Worm (Caenorhabditis elegans) whole organism, L4 larva: ENCODE measurements around the gene garr-1.

Experiments used
- F37D6.2 ChIP-seq: sonication (generic microtip); optimal IDR thresholded peaks from 2 replicates; lab custom pipeline; 2016; ENCODE audit warnings: mild to moderate bottlenecking, missing genetic modification characterization, missing compliant biosample characterization
- F44E2.7 ChIP-seq: fragments of 200-800 bp; sonication (Bioruptor generic); IDR thresholded peaks from 2 replicates; pipeline ENCODE4 v2.1.2; 2022; ENCODE audit warnings: missing genetic modification characterization, missing compliant biosample characterization
- R02D3.7 ChIP-seq: fragments of 150-350 bp; sonication (generic microtip); optimal IDR thresholded peaks from 3 replicates; lab custom pipeline; 2014; ENCODE audit warnings: missing biosample characterization, missing genetic modification characterization
- T20F7.1 ChIP-seq: fragments of 200-800 bp; sonication (Bioruptor generic); optimal IDR thresholded peaks from 2 replicates; lab custom pipeline; 2018; ENCODE audit warnings: mild to moderate bottlenecking, missing genetic modification characterization, missing compliant biosample characterization
- T26A8.4 ChIP-seq: fragments of 200-800 bp; sonication (Bioruptor generic); IDR thresholded peaks from 2 replicates; pipeline ENCODE4 v1.3.6; 2022; ENCODE audit warnings: missing genetic modification characterization, missing compliant biosample characterization
- Y5F2A.4 ChIP-seq: fragments of 200-800 bp; sonication (Bioruptor generic); optimal IDR thresholded peaks from 2 replicates; lab custom pipeline; 2018; ENCODE audit warnings: mild to moderate bottlenecking, missing genetic modification characterization, missing compliant biosample characterization
- ZK337.2 ChIP-seq: fragments of 200-800 bp; sonication (Bioruptor generic); IDR thresholded peaks from 2 replicates; pipeline ENCODE4 v1.3.6; 2022; ENCODE audit warnings: missing genetic modification reagents, missing genetic modification characterization, missing compliant biosample characterization
- aha-1 ChIP-seq: fragments of 150-350 bp; peaks from one replicate; lab custom pipeline; 2014; ENCODE audit warnings: missing biosample characterization, missing genetic modification characterization
- aly-2 ChIP-seq: sonication (generic microtip); optimal IDR thresholded peaks from 2 replicates; lab custom pipeline; 2018; ENCODE audit warnings: missing biosample characterization, missing genetic modification characterization
- ama-1 ChIP-seq: fragments of 150-350 bp; optimal IDR thresholded peaks from 2 replicates; lab custom pipeline; 2014; ENCODE audit warnings: inconsistent platforms, mixed read lengths
- ceh-20 ChIP-seq: fragments of 200-800 bp; sonication (Bioruptor generic); IDR thresholded peaks from 2 replicates; pipeline ENCODE4 v1.3.6; 2022; ENCODE audit warnings: missing genetic modification reagents, missing genetic modification characterization, missing compliant biosample characterization
- ceh-28 ChIP-seq: fragments of 150-350 bp; optimal IDR thresholded peaks from 2 replicates; lab custom pipeline; 2014; ENCODE audit warnings: missing biosample characterization, missing genetic modification reagents, missing genetic modification characterization
- ceh-44 ChIP-seq: fragments of 200-800 bp; sonication (Bioruptor generic); IDR thresholded peaks from 2 replicates; pipeline ENCODE4 v1.3.6; 2022; ENCODE audit warnings: missing genetic modification reagents, missing genetic modification characterization, missing compliant biosample characterization
- ceh-62 ChIP-seq: sonication (generic microtip); optimal IDR thresholded peaks from 2 replicates; lab custom pipeline; 2017; ENCODE audit warnings: missing biosample characterization, missing genetic modification characterization
- ctbp-1 ChIP-seq: fragments of 200-800 bp; sonication (Bioruptor generic); IDR thresholded peaks from 2 replicates; pipeline ENCODE4 v1.3.6; 2022; ENCODE audit warnings: missing genetic modification reagents, missing genetic modification characterization, missing compliant biosample characterization
- daf-12 ChIP-seq: fragments of 150-350 bp; optimal IDR thresholded peaks from 2 replicates; lab custom pipeline; 2014; ENCODE audit warnings: missing biosample characterization, missing genetic modification reagents, missing genetic modification characterization
- daf-19 ChIP-seq: fragments of 200-800 bp; sonication (Bioruptor generic); conservative IDR thresholded peaks from 2 replicates; pipeline ENCODE4 v1.3.6; 2022; ENCODE audit warnings: missing genetic modification characterization, missing compliant biosample characterization
- dmd-9 ChIP-seq: fragments of 200-800 bp; sonication (Bioruptor generic); IDR thresholded peaks from 2 replicates; pipeline ENCODE4 v1.3.6; 2022; ENCODE audit warnings: missing genetic modification reagents, missing genetic modification characterization, missing compliant biosample characterization
- dpl-1 ChIP-seq: fragments of 150-350 bp; optimal IDR thresholded peaks from 2 replicates; lab custom pipeline; 2014; ENCODE audit warnings: missing biosample characterization, missing genetic modification reagents, missing genetic modification characterization
- egl-27 ChIP-seq: sonication (generic microtip); optimal IDR thresholded peaks from 3 replicates; lab custom pipeline; 2017; ENCODE audit warnings: missing biosample characterization, missing genetic modification reagents, missing genetic modification characterization
- egl-43 ChIP-seq: fragments of 200-800 bp; sonication (Bioruptor generic); IDR thresholded peaks from 2 replicates; pipeline ENCODE4 v1.3.6; 2022; ENCODE audit warnings: missing genetic modification reagents, missing genetic modification characterization, missing compliant biosample characterization
- fkh-10 ChIP-seq: fragments of 150-350 bp; optimal IDR thresholded peaks from 2 replicates; lab custom pipeline; 2014; ENCODE audit warnings: missing biosample characterization, missing genetic modification reagents, missing genetic modification characterization
- hif-1 ChIP-seq, 2 experiments: sonication (generic microtip); optimal IDR thresholded peaks; 2 replicates each; lab custom pipeline; 2016 to 2017; ENCODE audit warnings: missing compliant biosample characterization in 2 of 2, missing genetic modification characterization in 2 of 2, missing genetic modification reagents in 2 of 2, missing genotype in 2 of 2, mild to moderate bottlenecking in 1 of 2
- hlh-11 ChIP-seq: fragments of 200-800 bp; sonication (Bioruptor generic); optimal IDR thresholded peaks from 2 replicates; lab custom pipeline; 2018; ENCODE audit warnings: mild to moderate bottlenecking, missing genetic modification characterization, missing compliant biosample characterization
- jun-1 ChIP-seq: fragments of 150-350 bp; optimal IDR thresholded peaks from 2 replicates; lab custom pipeline; 2014; ENCODE audit warnings: missing biosample characterization, missing genetic modification reagents, missing genetic modification characterization
- lim-7 ChIP-seq: fragments of 200-800 bp; sonication (Bioruptor generic); IDR thresholded peaks from 2 replicates; pipeline ENCODE4 v1.3.6; 2022; ENCODE audit warnings: missing genetic modification characterization, missing compliant biosample characterization
- lin-13 ChIP-seq: fragments of 150-350 bp; optimal IDR thresholded peaks from 2 replicates; lab custom pipeline; 2014; ENCODE audit warnings: missing biosample characterization, missing genetic modification reagents, missing genetic modification characterization
- lin-29 ChIP-seq: fragments of 200-800 bp; sonication (Bioruptor generic); IDR thresholded peaks from 2 replicates; pipeline ENCODE4 v1.3.6; 2022; ENCODE audit warnings: missing genetic modification reagents, missing genetic modification characterization, missing compliant biosample characterization
- lin-39 ChIP-seq: fragments of 150-350 bp; optimal IDR thresholded peaks from 2 replicates; lab custom pipeline; 2014; ENCODE audit warnings: missing biosample characterization, missing genetic modification reagents, missing genetic modification characterization
- lir-3 ChIP-seq: sonication (generic microtip); optimal IDR thresholded peaks from 2 replicates; lab custom pipeline; 2016; ENCODE audit warnings: mild to moderate bottlenecking, missing genetic modification characterization, missing compliant biosample characterization
- madf-5 ChIP-seq, 2 experiments: fragments of 200-800 bp; sonication (Bioruptor generic); IDR thresholded peaks; 2 replicates each; pipeline ENCODE4 v1.3.6; 2022; ENCODE audit warnings: missing compliant biosample characterization in 2 of 2, missing genetic modification characterization in 2 of 2
- mdt-29 ChIP-seq: fragments of 200-800 bp; sonication (Bioruptor generic); IDR thresholded peaks from 2 replicates; pipeline ENCODE4 v1.3.6; 2022; ENCODE audit warnings: missing genetic modification reagents, missing genetic modification characterization, missing compliant biosample characterization
- mep-1 ChIP-seq: fragments of 150-350 bp; sonication (generic microtip); optimal IDR thresholded peaks from 3 replicates; lab custom pipeline; 2014; ENCODE audit warnings: missing biosample characterization, missing genetic modification characterization
- mes-2 ChIP-seq: sonication (generic microtip); optimal IDR thresholded peaks from 2 replicates; lab custom pipeline; 2016; ENCODE audit warnings: missing genotype, mild to moderate bottlenecking, missing genetic modification characterization, missing compliant biosample characterization; ENCODE audit not compliant: poor library complexity, severe bottlenecking
- mxl-3 ChIP-seq: fragments of 200-800 bp; sonication (Bioruptor generic); optimal IDR thresholded peaks from 2 replicates; lab custom pipeline; 2018; ENCODE audit warnings: mild to moderate bottlenecking, missing genetic modification characterization, missing compliant biosample characterization
- nhr-10 ChIP-seq: fragments of 150-350 bp; optimal IDR thresholded peaks from 2 replicates; lab custom pipeline; 2014; ENCODE audit warnings: missing biosample characterization, missing genetic modification characterization
- nhr-102 ChIP-seq: sonication (generic microtip); optimal IDR thresholded peaks from 2 replicates; lab custom pipeline; 2016; ENCODE audit warnings: mild to moderate bottlenecking, missing genetic modification characterization, moderate library complexity, missing compliant biosample characterization
- nhr-11 ChIP-seq: fragments of 150-350 bp; optimal IDR thresholded peaks from 2 replicates; lab custom pipeline; 2014; ENCODE audit warnings: missing biosample characterization, missing genetic modification characterization
- nhr-111 ChIP-seq: fragments of 200-800 bp; sonication (Bioruptor generic); optimal IDR thresholded peaks from 2 replicates; lab custom pipeline; 2018; ENCODE audit warnings: mild to moderate bottlenecking, missing genetic modification characterization, missing compliant biosample characterization
- nhr-28 ChIP-seq: fragments of 150-350 bp; optimal IDR thresholded peaks from 2 replicates; lab custom pipeline; 2014; ENCODE audit warnings: missing biosample characterization, missing genetic modification characterization
- nhr-48 ChIP-seq: sonication (generic microtip); optimal IDR thresholded peaks from 2 replicates; lab custom pipeline; 2016; ENCODE audit warnings: mild to moderate bottlenecking, missing genetic modification characterization, missing compliant biosample characterization
- nhr-6 ChIP-seq: fragments of 150-350 bp; optimal IDR thresholded peaks from 2 replicates; lab custom pipeline; 2014; ENCODE audit warnings: missing biosample characterization, missing genetic modification characterization
- nhr-77 ChIP-seq: fragments of 150-350 bp; optimal IDR thresholded peaks from 2 replicates; lab custom pipeline; 2014; ENCODE audit warnings: missing biosample characterization, missing genetic modification characterization
- pha-4 ChIP-seq, 2 experiments: fragments of 150-350 bp in 1 of 2; fragments of 200-800 bp in 1 of 2; sonication (Bioruptor generic) in 1 of 2; IDR thresholded peaks in 1 of 2; optimal IDR thresholded peaks in 1 of 2; 2 replicates each; pipeline versions ENCODE4 v1.3.6 to Lab custom; 2014 to 2022; ENCODE audit warnings: missing genetic modification characterization in 2 of 2, missing genetic modification reagents in 2 of 2, missing biosample characterization in 1 of 2, missing compliant biosample characterization in 1 of 2
- php-3 ChIP-seq: fragments of 200-800 bp; sonication (Bioruptor generic); IDR thresholded peaks from 2 replicates; pipeline ENCODE4 v1.3.6; 2022; ENCODE audit warnings: missing genetic modification reagents, missing genetic modification characterization, missing compliant biosample characterization
- rbr-2 ChIP-seq: sonication (generic microtip); optimal IDR thresholded peaks from 2 replicates; lab custom pipeline; 2016; ENCODE audit warnings: missing genotype, missing genetic modification characterization, missing compliant biosample characterization
- set-16 ChIP-seq: fragments of 200-800 bp; sonication (Bioruptor generic); IDR thresholded peaks from 2 replicates; pipeline ENCODE4 v1.3.6; 2022; ENCODE audit warnings: missing genetic modification reagents, missing genetic modification characterization, missing compliant biosample characterization
- skn-1 ChIP-seq: fragments of 150-350 bp; optimal IDR thresholded peaks from 2 replicates; lab custom pipeline; 2014; ENCODE audit warnings: missing biosample characterization, missing genetic modification characterization
- snpc-1.2 ChIP-seq: fragments of 200-800 bp; sonication (Bioruptor generic); IDR thresholded peaks from 2 replicates; pipeline ENCODE4 v1.3.6; 2022; ENCODE audit warnings: missing genetic modification reagents, missing genetic modification characterization, missing compliant biosample characterization
- spr-1 ChIP-seq: sonication (generic microtip); optimal IDR thresholded peaks from 2 replicates; lab custom pipeline; 2016; ENCODE audit warnings: mild to moderate bottlenecking, missing genetic modification characterization, missing compliant biosample characterization
- vab-7 ChIP-seq: fragments of 200-800 bp; sonication (Bioruptor generic); IDR thresholded peaks from 2 replicates; pipeline ENCODE4 v1.3.6; 2022; ENCODE audit warnings: missing genetic modification reagents, missing genetic modification characterization, missing compliant biosample characterization
- zfp-2 ChIP-seq: sonication (generic microtip); optimal IDR thresholded peaks from 2 replicates; lab custom pipeline; 2016; ENCODE audit warnings: mild to moderate bottlenecking, missing genetic modification characterization, missing compliant biosample characterization

The garr-1 gene

ce11 chrIV:443622-444021, 17.7 kb downstream of the garr-1 start, which contains the start of gene mrpl-55:
TSS of gene mrpl-55 (plus strand) at chrIV:443985.
- no peak for TF ChIP-seq R02D3.7
- no peak for TF ChIP-seq php-3 (GFP tag; lab: Robert Waterston, UW)
- TF ChIP-seq snpc-1.2 (GFP tag; lab: Robert Waterston, UW) = 0 out of 2 replicates have a peak, but pooled peaks have one; percentile 32
- TF ChIP-seq ceh-62 (tag; lab: Kevin White, UChicago) = no peak
- TF ChIP-seq lim-7 = no peak
- peak; percentile 62 for TF ChIP-seq hlh-11
- peak; percentile 65 for TF ChIP-seq nhr-11 (tag; lab: Kevin White, UChicago)
- no peak for TF ChIP-seq set-16 (GFP tag; lab: Robert Waterston, UW)
- peak; percentile 62 for TF ChIP-seq T26A8.4 (GFP tag; lab: Robert Waterston, UW)
- TF ChIP-seq pha-4 (GFP tag; IDR thresholded peaks at IDR 0.05; lab: Robert Waterston, UW) = no peak
- TF ChIP-seq pha-4 (tag; optimal IDR thresholded peaks at IDR 0.05; lab: Kevin White, UChicago) = peak; percentile 24
- TF ChIP-seq lin-13 (GFP tag; lab: Kevin White, UChicago) = peak; percentile 80
- TF ChIP-seq ctbp-1 (GFP tag; lab: Robert Waterston, UW) = no peak
- peak; percentile 95 for TF ChIP-seq dpl-1 (GFP tag; lab: Kevin White, UChicago)
- TF ChIP-seq nhr-48 = peak; percentile 11
- no peak for TF ChIP-seq lir-3 (tag; lab: Kevin White, UChicago)
- peak; percentile 1 for TF ChIP-seq mxl-3 (GFP tag; lab: Kevin White, UChicago)
- peak; percentile 76 for TF ChIP-seq nhr-28 (tag; lab: Kevin White, UChicago)
- no peak for TF ChIP-seq nhr-6 (tag; lab: Kevin White, UChicago)
- peak; percentile 66 for TF ChIP-seq fkh-10 (GFP tag; lab: Kevin White, UChicago)
- TF ChIP-seq egl-43 (GFP tag; lab: Robert Waterston, UW) = no peak
- no peak for TF ChIP-seq vab-7
- no peak for TF ChIP-seq mdt-29 (GFP tag; lab: Robert Waterston, UW)
- no peak for TF ChIP-seq nhr-111 (GFP tag; lab: Kevin White, UChicago)
- peak; percentile 82 for TF ChIP-seq rbr-2 (tag; lab: Kevin White, UChicago)
- no peak for TF ChIP-seq skn-1 (tag; lab: Kevin White, UChicago)
- TF ChIP-seq Y5F2A.4 (GFP tag; lab: Kevin White, UChicago) = no peak
- TF ChIP-seq dmd-9 (GFP tag; lab: Robert Waterston, UW) = no peak
- TF ChIP-seq jun-1 (tag; lab: Kevin White, UChicago) = no peak
- TF ChIP-seq madf-5 (GFP tag; IDR thresholded peaks at IDR 0.05; lab: Robert Waterston, UW) = no peak
- no peak for TF ChIP-seq lin-39 (tag; lab: Kevin White, UChicago)
- peak; percentile 67 for TF ChIP-seq spr-1 (tag; lab: Kevin White, UChicago)
- no peak for TF ChIP-seq daf-12
- TF ChIP-seq nhr-10 (tag; lab: Kevin White, UChicago) = no peak
- TF ChIP-seq aly-2 (tag; lab: Kevin White, UChicago) = no peak
- peak; percentile 56 for TF ChIP-seq F37D6.2 (tag; lab: Kevin White, UChicago)
- no peak for TF ChIP-seq F44E2.7 (GFP tag; lab: Robert Waterston, UW)
- no peak for TF ChIP-seq egl-27 (tag; lab: Kevin White, UChicago)
- no peak for TF ChIP-seq daf-19
- peak; percentile 94 for TF ChIP-seq mes-2 (tag; lab: Kevin White, UChicago)
- TF ChIP-seq aha-1 (tag; lab: Kevin White, UChicago) = peak; percentile 99
- TF ChIP-seq ceh-20 = 0 out of 2 replicates have a peak, but pooled peaks have one; percentile 60
- TF ChIP-seq zfp-2 (tag; lab: Kevin White, UChicago) = no peak
- TF ChIP-seq ZK337.2 (GFP tag; lab: Robert Waterston, UW) = no peak
- TF ChIP-seq hif-1 (tag; optimal IDR thresholded peaks at IDR 0.05; lab: Kevin White, UChicago) = peak in 1 of 2 experiments; percentile 80
- peak; percentile 72 for TF ChIP-seq lin-29 (GFP tag; lab: Robert Waterston, UW)
- TF ChIP-seq mep-1 (tag; lab: Kevin White, UChicago) = peak; percentile 88
- TF ChIP-seq nhr-77 (tag; lab: Kevin White, UChicago) = peak; percentile 77
- TF ChIP-seq T20F7.1 (GFP tag; lab: Kevin White, UChicago) = peak; percentile 81
- TF ChIP-seq nhr-102 (tag; lab: Kevin White, UChicago) = peak; percentile 55
- TF ChIP-seq ama-1 (lab: Kevin White, UChicago) = no peak
- no peak for TF ChIP-seq ceh-44 (GFP tag; lab: Robert Waterston, UW)
- TF ChIP-seq ceh-28 (tag; lab: Kevin White, UChicago) = peak; percentile 6
